Fruit fly (Drosophila melanogaster) whole organism, larva: ENCODE data around the gene CG11226.

Experiments used
- noc ChIP-seq: fragments of 200-800 bp; sonication (Bioruptor generic); optimal IDR thresholded peaks from 3 replicates; lab custom pipeline; 2019; ENCODE audit warnings: missing biosample characterization, mild to moderate bottlenecking, missing genetic modification characterization, moderate library complexity

CG11226 gene

dm6 chr3L:22836768-22837167 is at the start of gene CG11226, which contains the start of gene CG45428:
Gene CG11226 (plus strand): TSS chr3L:22837068.
Gene CG45428 (minus strand): TSS chr3L:22837070.
- TF ChIP-seq noc (tag; lab: Kevin White, UChicago) = no peak

- no peak for TF ChIP-seq noc (tag; lab: Kevin White, UChicago)
Observed at dm6 chr3L:22787947-22788489, 48.9 kb upstream of the CG11226 start, which contains the start of gene CG14448. Gene CG14448 (plus strand): TSS chr3L:22788439.

- no peak for TF ChIP-seq noc (tag; lab: Kevin White, UChicago)
Observed at dm6 chr3L:22791622-22792021, 45.2 kb upstream of the CG11226 start.

- no peak for TF ChIP-seq noc (tag; lab: Kevin White, UChicago)
Observed at dm6 chr3L:22795604-22796003, 41.3 kb upstream of the CG11226 start.

dm6 chr3L:22801970-22802369 is 34.9 kb upstream of the CG11226 start:
- TF ChIP-seq noc (tag; lab: Kevin White, UChicago) = no peak

dm6 chr3L:22820190-22820589 is 16.7 kb upstream of the CG11226 start:
- no peak for TF ChIP-seq noc (tag; lab: Kevin White, UChicago)

dm6 chr3L:22821377-22821776 is 15.5 kb upstream of the CG11226 start:
- no peak for TF ChIP-seq noc (tag; lab: Kevin White, UChicago)

dm6 chr3L:22822544-22823175 is 14.2 kb upstream of the CG11226 start:
- TF ChIP-seq noc (tag; lab: Kevin White, UChicago) = peak; percentile 73

dm6 chr3L:22823230-22823629 is 13.6 kb upstream of the CG11226 start:
- no peak for TF ChIP-seq noc (tag; lab: Kevin White, UChicago)

dm6 chr3L:22824668-22825192 is 12.1 kb upstream of the CG11226 start:
- peak; percentile 49 for TF ChIP-seq noc (tag; lab: Kevin White, UChicago)

dm6 chr3L:22826236-22826635 is 10.6 kb upstream of the CG11226 start:
- TF ChIP-seq noc (tag; lab: Kevin White, UChicago) = no peak

dm6 chr3L:22830132-22830697 is 6.7 kb upstream of the CG11226 start:
- TF ChIP-seq noc (tag; lab: Kevin White, UChicago) = no peak

dm6 chr3L:22835144-22835964 is 1.5 kb upstream of the CG11226 start, which contains the start of gene jim:
Gene jim (minus strand): TSS chr3L:22835194.
- peak; percentile 56 for TF ChIP-seq noc (tag; lab: Kevin White, UChicago)

- TF ChIP-seq noc (tag; lab: Kevin White, UChicago) = peak; percentile 74
Observed at dm6 chr3L:22837651-22838614, 1.1 kb downstream of the CG11226 start.

dm6 chr3L:22839243-22839642 is 2.4 kb downstream of the CG11226 start:
- TF ChIP-seq noc (tag; lab: Kevin White, UChicago) = no peak
